Fruit fly (Drosophila melanogaster) whole organism, embryonic: Measurements from ENCODE around the gene Ada1-1.

ENCODE experiments used
- CG16779 ChIP-seq: fragments of 200-800 bp; sonication (Bioruptor generic); IDR thresholded peaks from 2 replicates; pipeline ENCODE4 v1.3.6; 2022; ENCODE audit warnings: missing biosample characterization, missing genetic modification characterization
- CG17612 ChIP-seq: fragments of 200-800 bp; sonication (Bioruptor generic); IDR thresholded peaks from 2 replicates; pipeline ENCODE4 v1.3.6; 2022; ENCODE audit warnings: missing biosample characterization, missing genetic modification characterization
- CG2120 ChIP-seq: fragments of 200-800 bp; sonication (Bioruptor generic); optimal IDR thresholded peaks from 3 replicates; lab custom pipeline; 2016; ENCODE audit warnings: missing biosample characterization, missing genetic modification characterization
- Elba2 ChIP-seq: fragments of 200-800 bp; sonication (Bioruptor generic); optimal IDR thresholded peaks from 3 replicates; lab custom pipeline; 2016; ENCODE audit warnings: missing biosample characterization, missing genetic modification characterization
- Ets97D ChIP-seq: fragments of 200-800 bp; sonication (Bioruptor generic); optimal IDR thresholded peaks from 3 replicates; lab custom pipeline; 2016; ENCODE audit warnings: missing biosample characterization, missing genetic modification characterization
- Hr39 ChIP-seq: fragments of >200 bp; optimal IDR thresholded peaks from 2 replicates; lab custom pipeline; 2017
- Nf-YB ChIP-seq: fragments of 200-800 bp; sonication (Bioruptor generic); optimal IDR thresholded peaks from 3 replicates; lab custom pipeline; 2019; ENCODE audit warnings: missing biosample characterization, mild to moderate bottlenecking, missing genetic modification characterization, moderate library complexity
- repo ChIP-seq: fragments of 200-800 bp; sonication (Bioruptor generic); optimal IDR thresholded peaks from 2 replicates; lab custom pipeline; 2016; ENCODE audit warnings: missing biosample characterization, missing genetic modification characterization

DNA sequence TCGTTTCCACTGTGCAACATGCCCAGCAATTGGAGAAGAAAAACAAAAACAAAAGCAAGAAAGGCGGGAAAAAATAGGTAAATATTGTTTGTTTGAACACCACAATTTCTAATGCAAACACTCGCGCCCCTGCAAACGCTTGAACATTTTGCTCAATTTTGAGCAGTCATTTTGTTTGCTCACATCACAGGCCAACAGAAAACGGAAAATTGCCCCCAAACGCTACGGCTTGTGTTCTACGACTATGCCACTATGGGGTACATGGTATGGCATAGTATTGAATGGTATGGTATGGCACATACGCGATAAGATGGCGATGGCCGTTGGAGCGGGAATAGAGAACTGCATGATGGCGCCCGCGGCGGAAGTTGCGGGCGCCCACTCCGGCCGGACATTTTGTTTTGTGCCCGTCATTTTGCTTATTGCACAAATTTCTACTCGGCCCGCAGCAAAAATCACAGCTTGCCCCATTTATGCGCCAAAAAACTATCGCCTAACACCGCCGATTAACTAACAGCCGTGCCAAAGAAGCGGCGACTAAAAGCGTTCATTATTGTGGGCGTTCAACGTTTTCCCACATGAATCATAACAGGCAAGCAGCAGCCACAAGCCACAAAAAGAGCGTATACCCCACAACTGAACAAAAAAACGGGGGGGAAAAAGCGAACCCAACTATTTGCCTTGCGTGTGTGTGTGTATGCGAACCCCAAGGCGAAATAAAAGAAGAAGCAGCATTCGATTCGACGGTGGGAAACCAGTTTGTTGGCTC is 7.8 kb downstream of the Ada1-1 start:
- TF ChIP-seq repo (GFP tag; lab: Kevin White, UChicago) (no peak), Hr39 (lab: Kevin White, UChicago) (no peak), CG2120 (GFP tag; lab: Kevin White, UChicago) (peak; percentile 47), Elba2 (GFP tag; lab: Kevin White, UChicago) (no peak), CG17612 (no peak), CG16779 (GFP tag; lab: Robert Waterston, UW) (no peak), Ets97D (GFP tag; lab: Kevin White, UChicago) (peak; percentile 32), Nf-YB (GFP tag; lab: Kevin White, UChicago) (no peak)
